Worm (Caenorhabditis elegans) whole organism, L2 larva: Measurements from ENCODE around the gene F14F8.8.

Experiments used
- ama-1 ChIP-seq: fragments of 150-350 bp; optimal IDR thresholded peaks from 2 replicates; lab custom pipeline; 2018; ENCODE audit warnings: inconsistent platforms
- blmp-1 ChIP-seq: sonication (generic microtip); optimal IDR thresholded peaks from 2 replicates; lab custom pipeline; 2017; ENCODE audit warnings: missing genetic modification characterization, mild to moderate bottlenecking, missing compliant biosample characterization, antibody characterized with exemption, moderate library complexity; ENCODE audit not compliant: insufficient read depth
- ceh-82 ChIP-seq: fragments of 150-350 bp; optimal IDR thresholded peaks from 2 replicates; lab custom pipeline; 2014; ENCODE audit warnings: missing biosample characterization, missing genetic modification characterization
- dmd-4 ChIP-seq: sonication (generic microtip); optimal IDR thresholded peaks from 2 replicates; lab custom pipeline; 2017; ENCODE audit warnings: missing biosample characterization, missing genetic modification characterization
- egl-27 ChIP-seq: sonication (generic microtip); optimal IDR thresholded peaks from 3 replicates; lab custom pipeline; 2017; ENCODE audit warnings: missing biosample characterization, missing genetic modification reagents, missing genetic modification characterization
- lin-13 ChIP-seq: fragments of 150-350 bp; optimal IDR thresholded peaks from 2 replicates; lab custom pipeline; 2014; ENCODE audit warnings: missing biosample characterization, missing genetic modification reagents, missing genetic modification characterization
- mab-5 ChIP-seq: fragments of 150-350 bp; optimal IDR thresholded peaks from 2 replicates; lab custom pipeline; 2014; ENCODE audit warnings: missing biosample characterization, missing genetic modification characterization
- nhr-21 ChIP-seq: fragments of 150-350 bp; optimal IDR thresholded peaks from 2 replicates; lab custom pipeline; 2014; ENCODE audit warnings: missing biosample characterization, missing genetic modification characterization
- snpc-4 ChIP-seq: fragments of 150-350 bp; optimal IDR thresholded peaks from 2 replicates; lab custom pipeline; 2014; ENCODE audit warnings: missing biosample characterization, missing genetic modification characterization
- unc-39 ChIP-seq: fragments of 150-350 bp; optimal IDR thresholded peaks from 2 replicates; lab custom pipeline; 2014; ENCODE audit warnings: missing biosample characterization, missing genetic modification characterization
- unc-62 ChIP-seq: fragments of 150-350 bp; optimal IDR thresholded peaks from 2 replicates; lab custom pipeline; 2014; ENCODE audit warnings: missing biosample characterization, missing genetic modification reagents, missing genetic modification characterization
- ztf-4 ChIP-seq: fragments of 150-350 bp; optimal IDR thresholded peaks from 2 replicates; lab custom pipeline; 2014; ENCODE audit warnings: missing biosample characterization, missing genetic modification characterization

ce11 chrV:16685725-16686124 is 13.6 kb upstream of the F14F8.8 start, which contains the start of gene srw-43:
- TF ChIP-seq ceh-82, result no peak
- no peak for TF ChIP-seq lin-13
- TF ChIP-seq snpc-4 (tag; lab: Kevin White, UChicago), result no peak
- no peak for TF ChIP-seq ztf-4 (tag; lab: Kevin White, UChicago)
- TF ChIP-seq unc-62 (GFP tag; lab: Kevin White, UChicago), result no peak
- TF ChIP-seq blmp-1 (tag; lab: Kevin White, UChicago), result no peak
- no peak for TF ChIP-seq nhr-21 (tag; lab: Kevin White, UChicago)
- no peak for TF ChIP-seq egl-27 (tag; lab: Kevin White, UChicago)
- TF ChIP-seq mab-5 (tag; lab: Kevin White, UChicago), result no peak
- no peak for TF ChIP-seq ama-1 (lab: Kevin White, UChicago)
- no peak for TF ChIP-seq dmd-4 (tag; lab: Kevin White, UChicago)
- TF ChIP-seq unc-39, result no peak
